Worm (Caenorhabditis elegans) whole organism, L2 larva: ENCODE data around the gene F46B3.1.
"Not testable (repeated sequence)": the region's sequence is repeated elsewhere in the genome, so short reads cannot be mapped to it uniquely, and the experiment has no call there.

Experiments used
- C34F6.9 ChIP-seq: fragments of 150-350 bp; optimal IDR thresholded peaks from 2 replicates; lab custom pipeline; 2014; ENCODE audit warnings: missing biosample characterization, missing genetic modification characterization
- alr-1 ChIP-seq: fragments of 150-350 bp; optimal IDR thresholded peaks from 2 replicates; lab custom pipeline; 2014; ENCODE audit warnings: missing biosample characterization, missing genetic modification characterization
- aly-2 ChIP-seq: fragments of 150-350 bp; optimal IDR thresholded peaks from 2 replicates; lab custom pipeline; 2014; ENCODE audit warnings: missing biosample characterization, missing genetic modification characterization
- ama-1 ChIP-seq: fragments of 150-350 bp; optimal IDR thresholded peaks from 2 replicates; lab custom pipeline; 2018; ENCODE audit warnings: inconsistent platforms
- blmp-1 ChIP-seq: sonication (generic microtip); optimal IDR thresholded peaks from 2 replicates; lab custom pipeline; 2017; ENCODE audit warnings: missing genetic modification characterization, mild to moderate bottlenecking, missing compliant biosample characterization, antibody characterized with exemption, moderate library complexity; ENCODE audit not compliant: insufficient read depth
- ceh-16 ChIP-seq: fragments of 150-350 bp; optimal IDR thresholded peaks from 2 replicates; lab custom pipeline; 2014; ENCODE audit warnings: missing biosample characterization, missing genetic modification characterization
- ceh-82 ChIP-seq: fragments of 150-350 bp; optimal IDR thresholded peaks from 2 replicates; lab custom pipeline; 2014; ENCODE audit warnings: missing biosample characterization, missing genetic modification characterization
- crh-2 ChIP-seq: sonication (generic microtip); optimal IDR thresholded peaks from 2 replicates; lab custom pipeline; 2017; ENCODE audit warnings: missing biosample characterization, missing genetic modification characterization
- dmd-4 ChIP-seq: sonication (generic microtip); optimal IDR thresholded peaks from 2 replicates; lab custom pipeline; 2017; ENCODE audit warnings: missing biosample characterization, missing genetic modification characterization
- egl-27 ChIP-seq: sonication (generic microtip); optimal IDR thresholded peaks from 3 replicates; lab custom pipeline; 2017; ENCODE audit warnings: missing biosample characterization, missing genetic modification reagents, missing genetic modification characterization
- elt-1 ChIP-seq: fragments of 150-350 bp; optimal IDR thresholded peaks from 2 replicates; lab custom pipeline; 2014; ENCODE audit warnings: missing biosample characterization, missing genetic modification characterization
- elt-3 ChIP-seq: sonication (generic microtip); optimal IDR thresholded peaks from 2 replicates; lab custom pipeline; 2017; ENCODE audit warnings: missing biosample characterization, missing genetic modification characterization
- fos-1 ChIP-seq: fragments of 150-350 bp; optimal IDR thresholded peaks from 2 replicates; lab custom pipeline; 2014; ENCODE audit warnings: missing biosample characterization, missing genetic modification characterization
- lin-11 ChIP-seq: fragments of 150-350 bp; sonication (generic microtip); optimal IDR thresholded peaks from 2 replicates; lab custom pipeline; 2014; ENCODE audit warnings: missing biosample characterization, missing genetic modification characterization, inconsistent platforms, mixed read lengths
- lin-13 ChIP-seq: fragments of 150-350 bp; optimal IDR thresholded peaks from 2 replicates; lab custom pipeline; 2014; ENCODE audit warnings: missing biosample characterization, missing genetic modification reagents, missing genetic modification characterization
- lin-39 ChIP-seq: fragments of 150-350 bp; optimal IDR thresholded peaks from 2 replicates; lab custom pipeline; 2014; ENCODE audit warnings: missing biosample characterization, missing genetic modification reagents, missing genetic modification characterization
- lsy-2 ChIP-seq, 2 experiments: fragments of 150-350 bp in 1 of 2; sonication (generic microtip) in 1 of 2; optimal IDR thresholded peaks; 2 replicates each; lab custom pipeline; 2014 to 2017; ENCODE audit warnings: missing biosample characterization in 2 of 2, missing genetic modification characterization in 2 of 2
- mab-5 ChIP-seq: fragments of 150-350 bp; optimal IDR thresholded peaks from 2 replicates; lab custom pipeline; 2014; ENCODE audit warnings: missing biosample characterization, missing genetic modification characterization
- mbf-1 ChIP-seq: sonication (generic microtip); optimal IDR thresholded peaks from 2 replicates; lab custom pipeline; 2017; ENCODE audit warnings: missing biosample characterization, missing genetic modification characterization
- mdl-1 ChIP-seq, 2 experiments: fragments of 150-350 bp in 1 of 2; sonication (generic microtip) in 1 of 2; optimal IDR thresholded peaks; 2 replicates each; lab custom pipeline; 2017; ENCODE audit warnings: missing biosample characterization in 2 of 2, missing genetic modification characterization in 2 of 2
- nhr-10 ChIP-seq: sonication (generic microtip); optimal IDR thresholded peaks from 2 replicates; lab custom pipeline; 2017; ENCODE audit warnings: missing biosample characterization, missing genetic modification characterization
- nhr-12 ChIP-seq: fragments of 150-350 bp; optimal IDR thresholded peaks from 2 replicates; lab custom pipeline; 2014; ENCODE audit warnings: missing biosample characterization, missing genetic modification characterization
- nhr-129 ChIP-seq: fragments of 150-350 bp; optimal IDR thresholded peaks from 2 replicates; lab custom pipeline; 2014; ENCODE audit warnings: missing biosample characterization, missing genetic modification characterization
- nhr-21 ChIP-seq: fragments of 150-350 bp; optimal IDR thresholded peaks from 2 replicates; lab custom pipeline; 2014; ENCODE audit warnings: missing biosample characterization, missing genetic modification characterization
- nhr-23 ChIP-seq: fragments of 150-350 bp; optimal IDR thresholded peaks from 2 replicates; lab custom pipeline; 2014; ENCODE audit warnings: missing biosample characterization, missing genetic modification reagents, missing genetic modification characterization
- nhr-237 ChIP-seq: fragments of 150-350 bp; optimal IDR thresholded peaks from 2 replicates; lab custom pipeline; 2014; ENCODE audit warnings: missing biosample characterization, missing genetic modification characterization
- nhr-25 ChIP-seq: fragments of 150-350 bp; sonication (generic microtip); optimal IDR thresholded peaks from 3 replicates; lab custom pipeline; 2014; ENCODE audit warnings: missing biosample characterization, missing genetic modification characterization
- peb-1 ChIP-seq: fragments of 150-350 bp; optimal IDR thresholded peaks from 2 replicates; lab custom pipeline; 2014; ENCODE audit warnings: missing biosample characterization, missing genetic modification characterization
- sem-4 ChIP-seq: fragments of 150-350 bp; optimal IDR thresholded peaks from 2 replicates; lab custom pipeline; 2014; ENCODE audit warnings: missing biosample characterization, missing genetic modification reagents, missing genetic modification characterization
- skn-1 ChIP-seq: sonication (generic microtip); optimal IDR thresholded peaks from 2 replicates; lab custom pipeline; 2017; ENCODE audit warnings: missing biosample characterization, missing genetic modification characterization
- sma-3 ChIP-seq: sonication (generic microtip); optimal IDR thresholded peaks from 2 replicates; lab custom pipeline; 2016; ENCODE audit warnings: missing genetic modification reagents, missing genetic modification characterization, missing compliant biosample characterization
- snpc-4 ChIP-seq: fragments of 150-350 bp; optimal IDR thresholded peaks from 2 replicates; lab custom pipeline; 2014; ENCODE audit warnings: missing biosample characterization, missing genetic modification characterization
- unc-39 ChIP-seq: fragments of 150-350 bp; optimal IDR thresholded peaks from 2 replicates; lab custom pipeline; 2014; ENCODE audit warnings: missing biosample characterization, missing genetic modification characterization
- unc-55 ChIP-seq: fragments of 150-350 bp; sonication (generic microtip); optimal IDR thresholded peaks from 3 replicates; lab custom pipeline; 2014; ENCODE audit warnings: missing biosample characterization, missing genetic modification reagents, missing genetic modification characterization
- ztf-11 ChIP-seq: sonication (generic microtip); optimal IDR thresholded peaks from 2 replicates; lab custom pipeline; 2017; ENCODE audit warnings: missing biosample characterization, missing genetic modification characterization
- ztf-4 ChIP-seq: fragments of 150-350 bp; optimal IDR thresholded peaks from 2 replicates; lab custom pipeline; 2014; ENCODE audit warnings: missing biosample characterization, missing genetic modification characterization

Gene F46B3.1

ce11 chrV:20579534-20579933, 17.4 kb downstream of the F46B3.1 start, which contains the start of gene F26F2.8:
F26F2.8 (plus strand) TSS chrV:20579546.
- TF ChIP-seq unc-39 (tag; lab: Kevin White, UChicago) = no peak
- no peak for TF ChIP-seq mbf-1 (tag; lab: Kevin White, UChicago)
- no peak for TF ChIP-seq crh-2 (tag; lab: Kevin White, UChicago)
- no peak for TF ChIP-seq mdl-1 (tag; optimal IDR thresholded peaks at IDR 0.05; lab: Kevin White, UChicago)
- TF ChIP-seq lin-39 (tag; lab: Kevin White, UChicago) = no peak
- no peak for TF ChIP-seq lsy-2 (tag; optimal IDR thresholded peaks at IDR 0.05; lab: Kevin White, UChicago)

ce11 chrV:20574872-20575271, 22.1 kb downstream of the F46B3.1 start:
- TF ChIP-seq alr-1 (tag; lab: Kevin White, UChicago) (no peak), mbf-1 (tag; lab: Kevin White, UChicago) (no peak), elt-3 (tag; lab: Kevin White, UChicago) (no peak), lsy-2 (tag; optimal IDR thresholded peaks at IDR 0.05; lab: Kevin White, UChicago) (no peak), fos-1 (tag; lab: Kevin White, UChicago) (no peak), ceh-16 (tag; lab: Kevin White, UChicago) (no peak), ama-1 (no peak), lin-11 (tag; lab: Kevin White, UChicago) (no peak), nhr-21 (tag; lab: Kevin White, UChicago) (no peak)

- TF ChIP-seq unc-55 (GFP tag; lab: Kevin White, UChicago) (no peak), snpc-4 (tag; lab: Kevin White, UChicago) (no peak), ceh-16 (tag; lab: Kevin White, UChicago) (no peak), elt-3 (tag; lab: Kevin White, UChicago) (no peak), lin-13 (no peak), lin-11 (tag; lab: Kevin White, UChicago) (no peak), elt-1 (tag; lab: Kevin White, UChicago) (no peak), sma-3 (no peak), blmp-1 (tag; lab: Kevin White, UChicago) (no peak), C34F6.9 (tag; lab: Kevin White, UChicago) (no peak), nhr-237 (tag; lab: Kevin White, UChicago) (no peak), fos-1 (tag; lab: Kevin White, UChicago) (no peak), nhr-25 (tag; lab: Kevin White, UChicago) (no peak), ama-1 (no peak), ztf-11 (no peak), skn-1 (tag; lab: Kevin White, UChicago) (no peak), nhr-10 (tag; lab: Kevin White, UChicago) (no peak), ceh-82 (no peak), aly-2 (tag; lab: Kevin White, UChicago) (no peak)
Observed at ce11 chrV:20574314-20574713, 22.7 kb downstream of the F46B3.1 start, which contains the start of gene clec-263. clec-263 (plus strand) TSS chrV:20574614.

ce11 chrV:20573392-20573791, 23.6 kb downstream of the F46B3.1 start, which contains the start of gene F26F2.5:
F26F2.5 (plus strand) TSS chrV:20573692.
- TF ChIP-seq mdl-1 (tag; optimal IDR thresholded peaks at IDR 0.05; lab: Kevin White, UChicago) = no peak
- no peak for TF ChIP-seq snpc-4 (tag; lab: Kevin White, UChicago)
- no peak for TF ChIP-seq alr-1 (tag; lab: Kevin White, UChicago)
- no peak for TF ChIP-seq nhr-12 (tag; lab: Kevin White, UChicago)
- TF ChIP-seq sem-4 (tag; lab: Kevin White, UChicago) = no peak
- TF ChIP-seq ama-1 = no peak

- TF ChIP-seq ztf-4, alr-1, aly-2 (tag; lab: Kevin White, UChicago): not testable (repeated sequence)
Observed at ce11 chrV:20568995-20569394, 28.0 kb downstream of the F46B3.1 start, which contains the start of gene F26F2.4. F26F2.4 (plus strand) TSS chrV:20569295.

ce11 chrV:20566454-20566853, 30.5 kb downstream of the F46B3.1 start, which contains the start of gene F26F2.3:
F26F2.3 (minus strand) TSS chrV:20566554.
- no peak for TF ChIP-seq elt-3 (tag; lab: Kevin White, UChicago)
- TF ChIP-seq dmd-4 (tag; lab: Kevin White, UChicago) = no peak
- no peak for TF ChIP-seq nhr-12 (tag; lab: Kevin White, UChicago)
- no peak for TF ChIP-seq mab-5
- no peak for TF ChIP-seq ztf-4 (tag; lab: Kevin White, UChicago)
- no peak for TF ChIP-seq lsy-2 (tag; optimal IDR thresholded peaks at IDR 0.05; lab: Kevin White, UChicago)
- no peak for TF ChIP-seq nhr-129 (tag; lab: Kevin White, UChicago)
- no peak for TF ChIP-seq nhr-23 (tag; lab: Kevin White, UChicago)
- no peak for TF ChIP-seq peb-1 (tag; lab: Kevin White, UChicago)
- no peak for TF ChIP-seq aly-2 (tag; lab: Kevin White, UChicago)
- no peak for TF ChIP-seq nhr-21 (tag; lab: Kevin White, UChicago)
- no peak for TF ChIP-seq sma-3
- TF ChIP-seq egl-27 (tag; lab: Kevin White, UChicago) = no peak
